Worm (Caenorhabditis elegans) whole organism, young adult: ENCODE data around the gene sftb-1.
A peak's percentile ranks its signal among the peaks of the same experiment; 100 is the strongest.

ENCODE experiments used
- C06A6.2 ChIP-seq: fragments of 200-800 bp; sonication (Bioruptor generic); conservative IDR thresholded peaks from 2 replicates; pipeline ENCODE4 v1.3.6; 2022; ENCODE audit warnings: missing genetic modification characterization, missing compliant biosample characterization
- ama-1 ChIP-seq, 3 experiments: fragments of 150-350 bp in 1 of 3; sonication (generic microtip) in 2 of 3; optimal IDR thresholded peaks; 2 replicates each; lab custom pipeline; 2014 to 2018; ENCODE audit warnings: missing biosample characterization in 2 of 3, missing genetic modification characterization in 2 of 3, missing genetic modification reagents in 2 of 3
- ets-4 ChIP-seq: fragments of 200-800 bp; sonication (Bioruptor generic); optimal IDR thresholded peaks from 2 replicates; lab custom pipeline; 2018; ENCODE audit warnings: mild to moderate bottlenecking, missing genetic modification characterization, missing compliant biosample characterization
- hmg-1.2 ChIP-seq: fragments of 200-800 bp; sonication (Bioruptor generic); IDR thresholded peaks from 2 replicates; pipeline ENCODE4 v1.3.6; 2022; ENCODE audit warnings: missing genetic modification reagents, missing genetic modification characterization, missing compliant biosample characterization
- lin-35 ChIP-seq, 3 experiments: fragments of 150-350 bp in 2 of 3; sonication (generic microtip) in 1 of 3; optimal IDR thresholded peaks; 2 replicates each; lab custom pipeline; 2014 to 2018; ENCODE audit warnings: missing biosample characterization in 3 of 3, missing genetic modification characterization in 3 of 3, missing genetic modification reagents in 3 of 3
- snpc-4 ChIP-seq, 5 experiments: fragments of 150-350 bp in 1 of 5; sonication (generic microtip) in 4 of 5; optimal IDR thresholded peaks; 2 replicates each; lab custom pipeline; 2014 to 2018; ENCODE audit warnings: missing genetic modification characterization in 5 of 5, missing biosample characterization in 3 of 5, antibody characterized with exemption in 2 of 5, mild to moderate bottlenecking in 2 of 5, missing compliant biosample characterization in 2 of 5, missing genotype in 2 of 5, moderate library complexity in 2 of 5, missing genetic modification reagents in 1 of 5
- tbp1 ChIP-seq: fragments of 200-800 bp; sonication (Bioruptor generic); optimal IDR thresholded peaks from 2 replicates; lab custom pipeline; 2018; ENCODE audit warnings: mild to moderate bottlenecking, missing genetic modification characterization, missing compliant biosample characterization

DNA sequence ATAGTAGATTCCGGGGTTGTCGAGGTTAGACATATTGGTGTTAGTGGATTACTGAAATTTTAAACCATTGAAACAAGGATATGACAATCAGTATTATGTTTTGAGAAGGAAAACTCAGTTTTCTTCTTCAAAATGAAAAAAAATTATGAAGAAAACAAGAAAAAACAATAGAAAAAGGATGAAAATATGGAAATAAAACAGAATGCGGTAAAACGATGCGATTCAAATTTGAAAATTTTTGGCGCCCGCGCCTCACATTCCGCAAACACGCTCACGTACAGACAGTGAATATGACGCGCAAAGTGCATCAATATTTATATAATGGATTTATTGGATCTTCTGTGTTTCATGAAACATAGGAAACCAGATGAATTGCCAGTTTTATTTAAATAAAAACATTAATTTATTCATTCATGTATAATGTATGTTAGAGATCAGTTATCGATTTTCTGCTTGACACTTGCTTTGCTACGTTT lies 22.2 kb upstream of the sftb-1 start, which contains the start of gene mcm-5:
- TF ChIP-seq C06A6.2 (GFP tag; lab: Robert Waterston, UW) = no peak
- no peak for TF ChIP-seq ama-1 (optimal IDR thresholded peaks at IDR 0.05; lab: Kevin White, UChicago)
- TF ChIP-seq ama-1 (GFP tag; optimal IDR thresholded peaks at IDR 0.05; lab: Kevin White, UChicago) = no peak
- peak; percentile 19 for TF ChIP-seq tbp1 (GFP tag; lab: Kevin White, UChicago)
- TF ChIP-seq lin-35 (GFP tag; optimal IDR thresholded peaks at IDR 0.05; lab: Kevin White, UChicago) = peak in 1 of 3 experiments; percentile 45
- no peak for TF ChIP-seq ets-4 (GFP tag; lab: Kevin White, UChicago)
- TF ChIP-seq hmg-1.2 (GFP tag; lab: Robert Waterston, UW) = peak; percentile 39; the same call in 1 of the 2 replicates
- peak; percentile 9 for TF ChIP-seq snpc-4 (GFP tag; optimal IDR thresholded peaks at IDR 0.05; lab: Kevin White, UChicago)
- TF ChIP-seq snpc-4 (tag; optimal IDR thresholded peaks at IDR 0.05; lab: Kevin White, UChicago) = no peak
